Fruit fly (Drosophila melanogaster): ENCODE data around the gene Acp26Aa.
A peak's percentile ranks its signal among the peaks of the same experiment; 100 is the strongest.

The Acp26Aa gene

dm6 chr2L:5906893-5907850 lies 13.5 kb upstream of the Acp26Aa start, which contains the start of gene bchs:
bchs (plus strand) TSS chr2L:5907169.
- no peak for TF ChIP-seq eg (GFP tag; IDR thresholded peaks at IDR 0.05)
- TF ChIP-seq Ets21C (GFP tag; optimal IDR thresholded peaks at IDR 0.05), result no peak
- 0 out of 2 replicates have a peak, but pooled peaks have one; percentile 22 for TF ChIP-seq CG15336 (GFP tag; IDR thresholded peaks at IDR 0.05)
- TF ChIP-seq CG8119 (GFP tag; IDR thresholded peaks at IDR 0.05), result 0 out of 3 replicates have a peak, but pooled peaks have one; percentile 42
- TF ChIP-seq achi (GFP tag; optimal IDR thresholded peaks at IDR 0.05), result peak; percentile 7
- TF ChIP-seq Sox102F (GFP tag; optimal IDR thresholded peaks at IDR 0.05), result no peak
- TF ChIP-seq CG1621 (tag; optimal IDR thresholded peaks at IDR 0.05), result no peak
- TF ChIP-seq Hr4 (GFP tag; optimal IDR thresholded peaks at IDR 0.05), result no peak
- TF ChIP-seq topi (GFP tag; optimal IDR thresholded peaks at IDR 0.05), result peak; percentile 24
- TF ChIP-seq svp (GFP tag), result peak; percentile 77
- no peak for TF ChIP-seq Ets96B (tag; optimal IDR thresholded peaks at IDR 0.05)
- peak; percentile 5 for TF ChIP-seq esn (GFP tag; optimal IDR thresholded peaks at IDR 0.05)
- no peak for TF ChIP-seq CG8319 (GFP tag; optimal IDR thresholded peaks at IDR 0.05)
- TF ChIP-seq fkh (GFP tag; optimal IDR thresholded peaks at IDR 0.05), result peak; percentile 100
- peak; percentile 17 for TF ChIP-seq CG34406 (GFP tag; optimal IDR thresholded peaks at IDR 0.05)
- TF ChIP-seq Sox14 (GFP tag; optimal IDR thresholded peaks at IDR 0.05), result peak; percentile 41
- peak in 1 of 2 experiments; percentile 26 for TF ChIP-seq salr (GFP tag; optimal IDR thresholded peaks at IDR 0.05)
- no peak; the same call in 1 of the 3 replicates for TF ChIP-seq CG6163 (GFP tag; IDR thresholded peaks at IDR 0.05)
- no peak for TF ChIP-seq Gug (GFP tag; IDR thresholded peaks at IDR 0.05)
- no peak for TF ChIP-seq OdsH (GFP tag; optimal IDR thresholded peaks at IDR 0.05)
- TF ChIP-seq pdm3 (GFP tag; optimal IDR thresholded peaks at IDR 0.05), result no peak
- TF ChIP-seq CG31627 (GFP tag; optimal IDR thresholded peaks at IDR 0.05), result peak; percentile 62
- no peak for TF ChIP-seq CG6808 (GFP tag; optimal IDR thresholded peaks at IDR 0.05)
- TF ChIP-seq CG6276 (GFP tag; optimal IDR thresholded peaks at IDR 0.05), result peak; percentile 78
- peak; percentile 25 for TF ChIP-seq lz (GFP tag; optimal IDR thresholded peaks at IDR 0.05)
- TF ChIP-seq CG16779 (tag; optimal IDR thresholded peaks at IDR 0.05), result peak; percentile 11
- TF ChIP-seq Eip75B (GFP tag; optimal IDR thresholded peaks at IDR 0.05), result peak; percentile 12
- peak; percentile 73 for TF ChIP-seq vri (GFP tag; optimal IDR thresholded peaks at IDR 0.05)
- TF ChIP-seq cyc (GFP tag; optimal IDR thresholded peaks at IDR 0.05), result peak; percentile 3

DNA sequence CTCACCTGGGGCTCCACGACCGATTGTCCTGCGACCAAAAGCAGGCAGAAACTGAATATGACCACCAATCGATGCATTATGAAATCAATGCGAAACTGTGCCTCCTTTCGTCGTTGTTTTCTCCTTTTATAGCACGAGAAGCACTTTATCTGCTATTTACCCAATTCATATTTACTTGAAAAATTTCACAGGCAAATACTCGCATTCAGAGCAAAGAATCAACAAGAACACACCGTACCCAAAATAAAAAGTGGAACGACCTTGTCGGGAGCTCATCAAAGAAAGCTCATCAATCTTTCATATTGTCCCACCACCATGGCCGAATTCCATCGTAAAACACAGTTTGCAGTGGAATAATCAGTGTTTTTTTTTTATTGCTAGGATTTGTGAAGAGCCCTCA lies 10.9 kb upstream of the Acp26Aa start, which contains the start of gene CG9021:
CG9021 (minus strand) TSS at position 105 of the 400 bp plus-strand sequence.
- TF ChIP-seq CG3919 (GFP tag; optimal IDR thresholded peaks at IDR 0.05) (peak; percentile 6), OdsH (GFP tag; optimal IDR thresholded peaks at IDR 0.05) (no peak), Eip93F (GFP tag; optimal IDR thresholded peaks at IDR 0.05) (no peak), eg (GFP tag; IDR thresholded peaks at IDR 0.05) (no peak), CG3032 (tag; optimal IDR thresholded peaks at IDR 0.05) (no peak), CG32006 (GFP tag; optimal IDR thresholded peaks at IDR 0.05) (no peak), Blimp-1 (GFP tag; optimal IDR thresholded peaks at IDR 0.05) (peak; percentile 23), CG15336 (GFP tag; IDR thresholded peaks at IDR 0.05) (no peak), CG11902 (GFP tag; optimal IDR thresholded peaks at IDR 0.05) (no peak), CG6163 (GFP tag; IDR thresholded peaks at IDR 0.05) (no peak), Ets96B (tag; optimal IDR thresholded peaks at IDR 0.05) (no peak), Met (GFP tag; optimal IDR thresholded peaks at IDR 0.05) (peak; percentile 57), vri (GFP tag; optimal IDR thresholded peaks at IDR 0.05) (peak; percentile 49), CG34406 (GFP tag; optimal IDR thresholded peaks at IDR 0.05) (peak; percentile 18), CG4318 (GFP tag; optimal IDR thresholded peaks at IDR 0.05) (no peak), CG6808 (GFP tag; optimal IDR thresholded peaks at IDR 0.05) (no peak), Hr39 (GFP tag; optimal IDR thresholded peaks at IDR 0.05) (peak; percentile 35), CG8632 (GFP tag; optimal IDR thresholded peaks at IDR 0.05) (peak; percentile 14), esn (GFP tag; optimal IDR thresholded peaks at IDR 0.05) (peak; percentile 69), topi (GFP tag; optimal IDR thresholded peaks at IDR 0.05) (peak; percentile 55), cyc (GFP tag; optimal IDR thresholded peaks at IDR 0.05) (peak; percentile 37), Ets21C (GFP tag; optimal IDR thresholded peaks at IDR 0.05) (peak; percentile 33), Eip78C (GFP tag) (peak; percentile 54), ss (GFP tag; optimal IDR thresholded peaks at IDR 0.05) (no peak), CG6792 (GFP tag; optimal IDR thresholded peaks at IDR 0.05) (peak; percentile 30), Sox102F (GFP tag; optimal IDR thresholded peaks at IDR 0.05) (peak; percentile 52), lz (GFP tag; optimal IDR thresholded peaks at IDR 0.05) (peak; percentile 16), svp (GFP tag) (peak; percentile 49), Smox (GFP tag; optimal IDR thresholded peaks at IDR 0.05) (peak; percentile 58), Sox14 (GFP tag; optimal IDR thresholded peaks at IDR 0.05) (no peak), Hr4 (GFP tag; optimal IDR thresholded peaks at IDR 0.05) (no peak), fkh (GFP tag; optimal IDR thresholded peaks at IDR 0.05) (no peak), CG16779 (tag; optimal IDR thresholded peaks at IDR 0.05) (no peak), Hr38 (GFP tag; optimal IDR thresholded peaks at IDR 0.05) (no peak), CG11294 (GFP tag; IDR thresholded peaks at IDR 0.05) (no peak)

All from whole organism, prepupa.